Fruit fly (Drosophila melanogaster) whole organism, prepupa: ENCODE measurements around the gene CG18731.

Experiments
- CG15336 ChIP-seq: fragments of 200-800 bp; sonication (Bioruptor generic); IDR thresholded peaks from 2 replicates; pipeline ENCODE4 v1.3.6; 2022; ENCODE audit warnings: missing biosample characterization, missing genetic modification characterization
- CG1621 ChIP-seq: fragments of 200-800 bp; sonication (Bioruptor generic); optimal IDR thresholded peaks from 3 replicates; lab custom pipeline; 2018; ENCODE audit warnings: missing biosample characterization, mild to moderate bottlenecking, missing genetic modification characterization
- CG16779 ChIP-seq: fragments of 200-800 bp; sonication (Bioruptor generic); optimal IDR thresholded peaks from 3 replicates; lab custom pipeline; 2017; ENCODE audit warnings: missing biosample characterization, mild to moderate bottlenecking, missing genetic modification characterization
- CG3032 ChIP-seq: fragments of 200-800 bp; optimal IDR thresholded peaks from 2 replicates; lab custom pipeline; 2019; ENCODE audit warnings: missing biosample characterization, mild to moderate bottlenecking, missing genetic modification characterization, moderate library complexity
- CG31627 ChIP-seq: fragments of 200-800 bp; sonication (Bioruptor generic); optimal IDR thresholded peaks from 3 replicates; lab custom pipeline; 2016; ENCODE audit warnings: missing biosample characterization, missing genetic modification characterization
- CG3919 ChIP-seq: fragments of 200-800 bp; sonication (Bioruptor generic); optimal IDR thresholded peaks from 3 replicates; lab custom pipeline; 2016; ENCODE audit warnings: missing biosample characterization, missing genetic modification characterization
- CG4318 ChIP-seq: fragments of 200-800 bp; sonication (Bioruptor generic); optimal IDR thresholded peaks from 3 replicates; lab custom pipeline; 2017; ENCODE audit warnings: missing biosample characterization, mild to moderate bottlenecking, missing genetic modification characterization
- CG6163 ChIP-seq: fragments of 200-800 bp; sonication (Bioruptor generic); IDR thresholded peaks from 3 replicates; pipeline ENCODE4 v1.3.6; 2022; ENCODE audit warnings: missing biosample characterization, missing genetic modification characterization
- CG6276 ChIP-seq: fragments of 200-800 bp; sonication (Bioruptor generic); optimal IDR thresholded peaks from 2 replicates; lab custom pipeline; 2017; ENCODE audit warnings: missing biosample characterization, mild to moderate bottlenecking, missing genetic modification characterization
- CG6792 ChIP-seq: fragments of 200-800 bp; sonication (Bioruptor generic); optimal IDR thresholded peaks from 3 replicates; lab custom pipeline; 2016; ENCODE audit warnings: missing biosample characterization, missing genetic modification characterization
- CG6808 ChIP-seq: fragments of 200-800 bp; sonication (Bioruptor generic); optimal IDR thresholded peaks from 3 replicates; lab custom pipeline; 2017; ENCODE audit warnings: missing biosample characterization, missing genetic modification characterization, mild to moderate bottlenecking, moderate library complexity, missing genetic modification reagents
- CG6854 ChIP-seq: fragments of 200-800 bp; sonication (Bioruptor generic); optimal IDR thresholded peaks from 2 replicates; lab custom pipeline; 2017; ENCODE audit warnings: missing biosample characterization, mild to moderate bottlenecking, missing genetic modification characterization
- CG8119 ChIP-seq: fragments of 200-800 bp; sonication (Bioruptor generic); IDR thresholded peaks from 3 replicates; pipeline ENCODE4 v1.3.6; 2022; ENCODE audit warnings: missing biosample characterization, missing genetic modification characterization
- CG8319 ChIP-seq: fragments of 200-800 bp; sonication (Bioruptor generic); optimal IDR thresholded peaks from 3 replicates; lab custom pipeline; 2016; ENCODE audit warnings: missing biosample characterization, missing genetic modification characterization
- CG9139 ChIP-seq: fragments of 200-800 bp; sonication (Bioruptor generic); optimal IDR thresholded peaks from 3 replicates; lab custom pipeline; 2017; ENCODE audit warnings: missing biosample characterization, mild to moderate bottlenecking, missing genetic modification characterization
- Eip78C ChIP-seq: fragments of 200-800 bp; sonication (Bioruptor generic); peaks from one replicate; lab custom pipeline; 2016; ENCODE audit warnings: missing biosample characterization, missing genetic modification characterization
- Eip93F ChIP-seq: fragments of 200-800 bp; sonication (Bioruptor generic); optimal IDR thresholded peaks from 2 replicates; lab custom pipeline; 2016; ENCODE audit warnings: missing biosample characterization, mild to moderate bottlenecking, missing genetic modification characterization
- Ets21C ChIP-seq: fragments of 200-800 bp; sonication (Bioruptor generic); optimal IDR thresholded peaks from 3 replicates; lab custom pipeline; 2016; ENCODE audit warnings: missing biosample characterization, missing genetic modification characterization
- Ets96B ChIP-seq: fragments of 200-800 bp; optimal IDR thresholded peaks from 2 replicates; lab custom pipeline; 2019; ENCODE audit warnings: missing biosample characterization, mild to moderate bottlenecking, missing genetic modification characterization, moderate library complexity
- Hr39 ChIP-seq: fragments of 200-800 bp; sonication (Bioruptor generic); optimal IDR thresholded peaks from 2 replicates; lab custom pipeline; 2016; ENCODE audit warnings: missing biosample characterization, missing genetic modification characterization
- Hr4 ChIP-seq: fragments of 200-800 bp; sonication (Bioruptor generic); optimal IDR thresholded peaks from 3 replicates; lab custom pipeline; 2016; ENCODE audit warnings: missing biosample characterization, missing genetic modification characterization
- Lpt ChIP-seq: fragments of 200-800 bp; sonication (Bioruptor generic); optimal IDR thresholded peaks from 3 replicates; lab custom pipeline; 2016; ENCODE audit warnings: missing biosample characterization, missing genetic modification characterization
- Met ChIP-seq: fragments of 200-800 bp; sonication (Bioruptor generic); optimal IDR thresholded peaks from 3 replicates; lab custom pipeline; 2016; ENCODE audit warnings: missing biosample characterization, missing genetic modification characterization
- OdsH ChIP-seq: fragments of 200-800 bp; sonication (Bioruptor generic); optimal IDR thresholded peaks from 3 replicates; lab custom pipeline; 2016; ENCODE audit warnings: missing biosample characterization, missing genetic modification characterization
- Smox ChIP-seq: fragments of 200-800 bp; sonication (Bioruptor generic); optimal IDR thresholded peaks from 3 replicates; lab custom pipeline; 2016; ENCODE audit warnings: missing biosample characterization, missing genetic modification characterization
- Sox14 ChIP-seq: fragments of 200-800 bp; sonication (Bioruptor generic); optimal IDR thresholded peaks from 3 replicates; lab custom pipeline; 2016; ENCODE audit warnings: missing biosample characterization, missing genetic modification characterization
- Sox15 ChIP-seq: fragments of 200-800 bp; sonication (Bioruptor generic); optimal IDR thresholded peaks from 3 replicates; lab custom pipeline; 2016; ENCODE audit warnings: missing biosample characterization, missing genetic modification characterization
- achi ChIP-seq: fragments of 200-800 bp; sonication (Bioruptor generic); optimal IDR thresholded peaks from 3 replicates; lab custom pipeline; 2016; ENCODE audit warnings: missing biosample characterization, missing genetic modification characterization
- acj6 ChIP-seq: fragments of 200-800 bp; sonication (Bioruptor generic); optimal IDR thresholded peaks from 3 replicates; lab custom pipeline; 2016; ENCODE audit warnings: missing biosample characterization, missing genetic modification characterization
- dac ChIP-seq: fragments of 200-800 bp; sonication (Bioruptor generic); optimal IDR thresholded peaks from 2 replicates; lab custom pipeline; 2017; ENCODE audit warnings: missing biosample characterization, mild to moderate bottlenecking, missing genetic modification characterization
- dsx ChIP-seq: fragments of 200-800 bp; optimal IDR thresholded peaks from 3 replicates; lab custom pipeline; 2019; ENCODE audit warnings: missing biosample characterization, mild to moderate bottlenecking, missing genetic modification characterization, moderate library complexity; ENCODE audit not compliant: poor library complexity, severe bottlenecking
- eg ChIP-seq: fragments of 200-800 bp; sonication (Bioruptor generic); IDR thresholded peaks from 3 replicates; pipeline ENCODE4 v1.3.6; 2022; ENCODE audit warnings: missing biosample characterization, missing genetic modification characterization
- esn ChIP-seq: fragments of 200-800 bp; sonication (Bioruptor generic); optimal IDR thresholded peaks from 2 replicates; lab custom pipeline; 2016; ENCODE audit warnings: missing biosample characterization, mild to moderate bottlenecking, missing genetic modification characterization, moderate library complexity
- fd59A ChIP-seq: fragments of 200-800 bp; sonication (Bioruptor generic); optimal IDR thresholded peaks from 2 replicates; lab custom pipeline; 2017; ENCODE audit warnings: missing biosample characterization, mild to moderate bottlenecking, missing genetic modification characterization, missing genetic modification reagents
- fkh ChIP-seq: fragments of 200-800 bp; sonication (Bioruptor generic); optimal IDR thresholded peaks from 3 replicates; lab custom pipeline; 2017; ENCODE audit warnings: missing biosample characterization, mild to moderate bottlenecking, missing genetic modification characterization, moderate library complexity
- lz ChIP-seq: fragments of 200-800 bp; sonication (Bioruptor generic); optimal IDR thresholded peaks from 3 replicates; lab custom pipeline; 2016; ENCODE audit warnings: missing biosample characterization, missing genetic modification characterization
- spab ChIP-seq: fragments of 200-800 bp; sonication (Bioruptor generic); optimal IDR thresholded peaks from 2 replicates; lab custom pipeline; 2017; ENCODE audit warnings: missing biosample characterization, mild to moderate bottlenecking, missing genetic modification characterization, missing genetic modification reagents
- ss ChIP-seq, 2 experiments: fragments of 200-800 bp; sonication (Bioruptor generic); optimal IDR thresholded peaks; 2 replicates in 1 of 2; 3 replicates in 1 of 2; lab custom pipeline; 2017 to 2018; ENCODE audit warnings: mild to moderate bottlenecking in 2 of 2, missing biosample characterization in 2 of 2, missing genetic modification characterization in 2 of 2, moderate library complexity in 1 of 2
- topi ChIP-seq: fragments of 200-800 bp; sonication (Bioruptor generic); optimal IDR thresholded peaks from 3 replicates; lab custom pipeline; 2016; ENCODE audit warnings: missing biosample characterization, missing genetic modification characterization

CG18731 gene

DNA sequence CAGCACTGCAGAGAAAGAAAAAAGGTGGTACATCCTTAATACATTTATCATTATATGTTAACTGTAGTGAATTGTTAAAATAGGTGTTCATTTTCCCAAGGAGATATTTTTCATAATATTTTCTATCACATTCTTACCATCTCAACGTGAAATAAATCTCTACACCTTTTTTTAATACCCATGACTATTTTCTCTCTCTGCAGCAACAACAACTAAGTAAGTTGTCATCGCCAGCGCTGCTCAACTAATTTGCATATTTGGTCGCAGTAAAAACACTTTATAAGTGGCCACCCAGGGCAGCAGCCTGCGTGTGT is 34.3 kb upstream of the CG18731 start (continued):
- peak; percentile 46 for TF ChIP-seq CG15336 (GFP tag; lab: Robert Waterston, UW)
- peak; percentile 55 for TF ChIP-seq fd59A (GFP tag; lab: Kevin White, UChicago)
- TF ChIP-seq Met (GFP tag; lab: Kevin White, UChicago) = peak; percentile 49
- peak; percentile 31 for TF ChIP-seq lz (GFP tag; lab: Kevin White, UChicago)
- no peak for TF ChIP-seq Lpt (GFP tag; lab: Kevin White, UChicago)
- peak; percentile 54 for TF ChIP-seq achi
- peak; percentile 49 for TF ChIP-seq Sox14 (GFP tag; lab: Kevin White, UChicago)
- no peak for TF ChIP-seq CG8319 (GFP tag; lab: Kevin White, UChicago)
- TF ChIP-seq Sox15 (GFP tag; lab: Kevin White, UChicago) = peak; percentile 16
- TF ChIP-seq esn (GFP tag; lab: Kevin White, UChicago) = peak; percentile 48
- peak; percentile 6 for TF ChIP-seq CG6808 (GFP tag; lab: Kevin White, UChicago)
- peak; percentile 31 for TF ChIP-seq Hr39 (GFP tag; lab: Kevin White, UChicago)
- peak; percentile 15 for TF ChIP-seq Smox
- TF ChIP-seq CG8119 (GFP tag; lab: Robert Waterston, UW) = peak; percentile 49; the same call in 2 of the 3 replicates
- TF ChIP-seq CG16779 = no peak
- TF ChIP-seq CG6854 = no peak
- TF ChIP-seq CG6276 = peak; percentile 36
- peak; percentile 44 for TF ChIP-seq topi (GFP tag; lab: Kevin White, UChicago)
- peak; percentile 41 for TF ChIP-seq OdsH
- peak; percentile 24 for TF ChIP-seq CG4318
- TF ChIP-seq, all 60 proteins: peak for 39

DNA sequence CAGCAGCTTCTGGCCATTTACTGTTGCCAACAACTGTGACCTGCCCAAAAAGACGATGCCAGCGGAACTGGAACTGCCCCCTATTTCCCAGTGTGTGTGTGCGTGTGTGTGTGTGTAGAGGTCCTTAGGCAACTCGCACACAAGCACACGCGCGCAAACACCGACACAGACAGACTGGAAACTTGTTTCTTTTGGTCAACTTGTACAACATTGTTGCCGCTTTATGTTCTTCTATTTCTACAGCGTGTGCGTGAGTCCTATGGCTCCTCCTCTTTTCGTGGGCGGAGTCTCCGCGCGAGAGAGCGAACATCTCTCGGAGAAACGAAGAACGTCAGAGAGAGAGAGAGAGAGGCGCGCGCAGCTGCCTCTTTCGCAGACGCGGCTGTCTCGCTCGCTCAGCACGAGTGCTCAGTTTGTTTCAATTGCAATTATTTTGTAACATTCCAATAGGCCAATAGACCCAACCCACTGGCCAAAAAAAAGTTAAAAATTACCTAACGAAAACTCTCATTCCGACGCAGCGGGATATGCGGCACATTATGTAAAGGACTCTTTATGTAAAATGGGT is 33.8 kb upstream of the CG18731 start:
- TF ChIP-seq Ets21C (no peak), Hr39 (GFP tag; lab: Kevin White, UChicago) (no peak), CG6854 (no peak), dac (GFP tag; lab: Kevin White, UChicago) (no peak), CG8319 (GFP tag; lab: Kevin White, UChicago) (no peak), CG3919 (GFP tag; lab: Kevin White, UChicago) (no peak), ss (GFP tag; optimal IDR thresholded peaks at IDR 0.05; lab: Kevin White, UChicago) (no peak), Eip93F (GFP tag; lab: Kevin White, UChicago) (no peak), CG4318 (no peak), CG6163 (GFP tag; lab: Robert Waterston, UW) (0 out of 3 replicates have a peak, but pooled peaks have one; percentile 5), CG1621 (tag; lab: Kevin White, UChicago) (no peak), spab (no peak), Eip78C (GFP tag; lab: Kevin White, UChicago) (no peak), Ets96B (tag; lab: Kevin White, UChicago) (no peak), fkh (no peak), Met (GFP tag; lab: Kevin White, UChicago) (no peak), dsx (GFP tag; lab: Kevin White, UChicago) (peak; percentile 100), esn (GFP tag; lab: Kevin White, UChicago) (no peak), CG3032 (no peak), CG16779 (no peak), CG31627 (no peak), Hr4 (GFP tag; lab: Kevin White, UChicago) (no peak), Lpt (GFP tag; lab: Kevin White, UChicago) (no peak), CG9139 (GFP tag; lab: Kevin White, UChicago) (no peak), acj6 (GFP tag; lab: Kevin White, UChicago) (no peak), CG6792 (GFP tag; lab: Kevin White, UChicago) (no peak), eg (GFP tag; lab: Robert Waterston, UW) (0 out of 3 replicates have a peak, but pooled peaks have one; percentile 19)
